Worm (Caenorhabditis elegans) whole organism, L3 larva: ENCODE measurements around the gene M199.9.

Experiments
- ZK546.5 ChIP-seq: sonication (generic microtip); optimal IDR thresholded peaks from 2 replicates; lab custom pipeline; 2017; ENCODE audit warnings: missing biosample characterization, missing genetic modification characterization
- elt-2 ChIP-seq: sonication (generic microtip); optimal IDR thresholded peaks from 2 replicates; lab custom pipeline; 2016; ENCODE audit warnings: missing genetic modification reagents, mild to moderate bottlenecking, missing genetic modification characterization, missing compliant biosample characterization
- eor-1 ChIP-seq, 2 experiments: fragments of 150-350 bp; optimal IDR thresholded peaks; 2 replicates each; lab custom pipeline; 2014 to 2018; ENCODE audit warnings: missing biosample characterization in 2 of 2, missing genetic modification characterization in 2 of 2
- fkh-10 ChIP-seq: sonication (generic microtip); optimal IDR thresholded peaks from 2 replicates; lab custom pipeline; 2017; ENCODE audit warnings: missing biosample characterization, missing genetic modification reagents, missing genetic modification characterization
- nfya-1 ChIP-seq: sonication (generic microtip); optimal IDR thresholded peaks from 2 replicates; lab custom pipeline; 2017; ENCODE audit warnings: missing genetic modification characterization, mild to moderate bottlenecking, missing compliant biosample characterization, antibody characterized with exemption, moderate library complexity; ENCODE audit not compliant: insufficient read depth
- nhr-11 ChIP-seq: fragments of 150-350 bp; optimal IDR thresholded peaks from 2 replicates; lab custom pipeline; 2014; ENCODE audit warnings: missing biosample characterization, missing genetic modification characterization
- pqm-1 ChIP-seq: fragments of 150-350 bp; optimal IDR thresholded peaks from 2 replicates; lab custom pipeline; 2017; ENCODE audit warnings: missing biosample characterization, missing genetic modification characterization, inconsistent platforms
- tbx-2 ChIP-seq: sonication (generic microtip); optimal IDR thresholded peaks from 2 replicates; lab custom pipeline; 2016; ENCODE audit warnings: mild to moderate bottlenecking, missing genetic modification characterization, missing compliant biosample characterization
- unc-62 ChIP-seq: fragments of 150-350 bp; sonication (generic microtip); optimal IDR thresholded peaks from 4 replicates; lab custom pipeline; 2014; ENCODE audit warnings: missing biosample characterization, missing genetic modification reagents, missing genetic modification characterization

DNA sequence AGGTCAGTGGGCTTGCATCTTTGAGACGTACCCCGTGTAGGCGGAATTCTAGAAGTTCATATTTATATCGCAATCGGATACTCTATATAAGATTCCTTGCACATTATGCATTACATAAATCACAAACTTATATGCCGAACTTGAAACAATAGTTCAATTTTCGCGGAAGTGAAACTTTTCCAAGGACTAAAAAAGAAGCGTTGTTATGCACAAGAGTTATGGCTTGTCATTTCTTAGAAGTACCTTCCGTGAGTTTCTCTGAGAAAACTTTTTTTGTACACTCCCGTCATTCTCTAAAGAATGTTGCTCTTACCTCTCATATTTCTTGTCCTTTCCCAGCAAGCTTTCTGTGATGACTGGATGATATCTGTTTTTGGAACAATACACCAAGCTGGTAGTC lies 9.2 kb downstream of the M199.9 start, which contains the start of gene M199.136:
- TF ChIP-seq ZK546.5 (no peak), fkh-10 (no peak), eor-1 (tag; optimal IDR thresholded peaks at IDR 0.05; lab: Kevin White, UChicago) (no peak), pqm-1 (tag; lab: Kevin White, UChicago) (no peak), tbx-2 (tag; lab: Kevin White, UChicago) (no peak), elt-2 (tag; lab: Kevin White, UChicago) (no peak), nhr-11 (no peak), nfya-1 (no peak), unc-62 (GFP tag; lab: Kevin White, UChicago) (no peak)
